Fruit fly (Drosophila melanogaster): ENCODE data around the gene CG11327.

Gene CG11327

DNA sequence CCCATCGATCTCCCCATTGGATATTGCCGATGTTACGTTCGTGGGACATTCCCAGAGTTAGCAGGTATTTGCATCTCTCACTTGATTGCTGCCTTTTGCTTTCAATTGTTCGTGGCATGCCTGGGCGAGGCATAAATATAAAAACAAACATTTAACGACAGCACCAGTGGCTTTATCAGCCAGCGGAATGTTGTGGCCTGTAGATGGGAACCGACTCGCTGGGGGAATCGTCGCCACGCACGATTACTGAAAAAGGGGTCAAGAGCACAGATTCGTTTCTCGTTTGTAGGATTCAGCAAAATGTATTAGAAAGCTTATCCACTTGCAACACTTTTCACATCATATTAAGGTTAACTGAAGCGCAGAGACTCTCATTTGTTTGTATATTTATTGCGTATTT is 15.1 kb downstream of the CG11327 start:
- TF ChIP-seq sd (tag; optimal IDR thresholded peaks at IDR 0.05) (peak; percentile 73), repo (GFP tag; optimal IDR thresholded peaks at IDR 0.05) (no peak), croc (GFP tag; conservative IDR thresholded peaks at IDR 0.05) (no peak), sens (GFP tag) (peak; percentile 48), sug (tag; optimal IDR thresholded peaks at IDR 0.05) (peak; percentile 55), CG6175 (GFP tag; IDR thresholded peaks at IDR 0.05) (0 out of 3 replicates have a peak, but pooled peaks have one; percentile 25), CG2712 (tag; optimal IDR thresholded peaks at IDR 0.05) (no peak), Deaf1 (tag; optimal IDR thresholded peaks at IDR 0.05) (peak; percentile 46), CG12769 (tag; optimal IDR thresholded peaks at IDR 0.05) (peak; percentile 35)

- TF ChIP-seq tna (GFP tag; IDR thresholded peaks at IDR 0.05; ENCODE audit: partially characterized antibody) (peak; percentile 76; the same call in 1 of the 2 replicates), CG43689 (GFP tag; IDR thresholded peaks at IDR 0.05) (no peak), tgo (GFP tag; IDR thresholded peaks at IDR 0.05) (peak; percentile 39; the same call in 1 of the 3 replicates), insv (GFP tag; optimal IDR thresholded peaks at IDR 0.05) (peak in 1 of 2 experiments; percentile 57), trem (tag; optimal IDR thresholded peaks at IDR 0.05) (peak; percentile 19), HLHmδ (GFP tag; optimal IDR thresholded peaks at IDR 0.05) (peak; percentile 54), Mrtf (GFP tag; IDR thresholded peaks at IDR 0.05) (no peak), ato (GFP tag; IDR thresholded peaks at IDR 0.05; ENCODE audit: partially characterized antibody) (peak; percentile 23; the same call in 1 of the 2 replicates), al (GFP tag; IDR thresholded peaks at IDR 0.05) (no peak), CG1603 (tag; optimal IDR thresholded peaks at IDR 0.05) (no peak), unpg (GFP tag; optimal IDR thresholded peaks at IDR 0.05) (peak; percentile 39), CG8290 (GFP tag; optimal IDR thresholded peaks at IDR 0.05) (no peak), CG8290 (tag; optimal IDR thresholded peaks at IDR 0.05) (peak in 1 of 2 experiments; percentile 33), CG9437 (GFP tag; optimal IDR thresholded peaks at IDR 0.05) (peak; percentile 50), mirr (GFP tag; optimal IDR thresholded peaks at IDR 0.05) (peak; percentile 54), CG12391 (tag; optimal IDR thresholded peaks at IDR 0.05) (peak; percentile 58), toy (GFP tag; IDR thresholded peaks at IDR 0.05) (no peak), CG33557 (GFP tag; optimal IDR thresholded peaks at IDR 0.05) (no peak), Hmr (GFP tag; optimal IDR thresholded peaks at IDR 0.05) (peak; percentile 66), lilli (GFP tag; optimal IDR thresholded peaks at IDR 0.05) (peak; percentile 42), sd (tag; optimal IDR thresholded peaks at IDR 0.05) (peak; percentile 99), abd-A (tag; optimal IDR thresholded peaks at IDR 0.05) (no peak), Hr78 (GFP tag; optimal IDR thresholded peaks at IDR 0.05) (peak in 1 of 2 experiments; percentile 18), ci (GFP tag; IDR thresholded peaks at IDR 0.05) (peak; percentile 70; the same call in 1 of the 3 replicates), Asciz (GFP tag; optimal IDR thresholded peaks at IDR 0.05) (peak; percentile 6), Ptx1 (GFP tag; IDR thresholded peaks at IDR 0.05) (no peak), MTF-1 (GFP tag; optimal IDR thresholded peaks at IDR 0.05; ENCODE audit: borderline replicate concordance) (no peak), GATAe (GFP tag; conservative IDR thresholded peaks at IDR 0.05) (peak; percentile 57; the same call in 1 of the 2 replicates), Opbp (GFP tag; IDR thresholded peaks at IDR 0.05; ENCODE audit: partially characterized antibody) (peak; percentile 62; the same call in 2 of the 3 replicates), CG16863 (GFP tag; optimal IDR thresholded peaks at IDR 0.05) (no peak), YL-1 (GFP tag; optimal IDR thresholded peaks at IDR 0.05) (peak; percentile 35), CG6765 (GFP tag; optimal IDR thresholded peaks at IDR 0.05) (peak; percentile 5), CG6854 (GFP tag; optimal IDR thresholded peaks at IDR 0.05) (peak; percentile 50), exex (tag; optimal IDR thresholded peaks at IDR 0.05) (peak; percentile 66), NC2β (GFP tag; optimal IDR thresholded peaks at IDR 0.05) (no peak), sens (GFP tag) (peak; percentile 90), crp (GFP tag; optimal IDR thresholded peaks at IDR 0.05) (peak in 1 of 2 experiments; percentile 73), CG3995 (GFP tag; optimal IDR thresholded peaks at IDR 0.05) (no peak), CG14860 (GFP tag; IDR thresholded peaks at IDR 0.05; ENCODE audit: partially characterized antibody) (peak; percentile 90), CG1647 (GFP tag; optimal IDR thresholded peaks at IDR 0.05) (no peak)
Measured at dm6 chr2L:6667719-6668325, 18.7 kb downstream of the CG11327 start, which contains the start of gene Galt. Gene Galt, minus strand, starts transcription at chr2L:6668033.

All from whole organism, embryonic.